Worm (Caenorhabditis elegans) whole organism, late embryonic: ENCODE data around the gene F59B1.6.

ENCODE experiments used
- C08G9.2 ChIP-seq: sonication (generic microtip); optimal IDR thresholded peaks from 2 replicates; lab custom pipeline; 2016; ENCODE audit warnings: mild to moderate bottlenecking, missing genetic modification characterization, moderate library complexity, missing compliant biosample characterization
- C38D4.7 ChIP-seq: fragments of 200-800 bp; sonication (Bioruptor generic); optimal IDR thresholded peaks from 2 replicates; lab custom pipeline; 2018; ENCODE audit warnings: mild to moderate bottlenecking, missing genetic modification characterization, moderate library complexity, missing compliant biosample characterization
- F13H6.1 ChIP-seq: sonication (generic microtip); optimal IDR thresholded peaks from 2 replicates; lab custom pipeline; 2016; ENCODE audit warnings: missing genetic modification characterization, missing compliant biosample characterization
- K09A11.1 ChIP-seq: sonication (generic microtip); optimal IDR thresholded peaks from 2 replicates; lab custom pipeline; 2017; ENCODE audit warnings: antibody characterized with exemption, mild to moderate bottlenecking, missing genetic modification characterization, missing compliant biosample characterization; ENCODE audit not compliant: insufficient read depth
- T23F11.4 ChIP-seq: fragments of 200-800 bp; sonication (Bioruptor generic); optimal IDR thresholded peaks from 2 replicates; lab custom pipeline; 2018; ENCODE audit warnings: mild to moderate bottlenecking, missing genetic modification characterization, missing compliant biosample characterization
- Y22D7AL.16 ChIP-seq: sonication (generic microtip); optimal IDR thresholded peaks from 2 replicates; lab custom pipeline; 2016; ENCODE audit warnings: missing genetic modification characterization, missing compliant biosample characterization
- ahr-1 ChIP-seq: sonication (generic microtip); optimal IDR thresholded peaks from 2 replicates; lab custom pipeline; 2016; ENCODE audit warnings: missing genetic modification characterization, missing compliant biosample characterization
- ceh-14 ChIP-seq: sonication (generic microtip); optimal IDR thresholded peaks from 2 replicates; lab custom pipeline; 2016; ENCODE audit warnings: missing genotype, missing genetic modification characterization, missing compliant biosample characterization
- ceh-18 ChIP-seq: sonication (generic microtip); optimal IDR thresholded peaks from 2 replicates; lab custom pipeline; 2016; ENCODE audit warnings: missing genetic modification characterization, missing compliant biosample characterization
- ceh-2 ChIP-seq: sonication (generic microtip); optimal IDR thresholded peaks from 2 replicates; lab custom pipeline; 2016; ENCODE audit warnings: missing genotype, missing genetic modification characterization, missing compliant biosample characterization
- ceh-22 ChIP-seq: sonication (generic microtip); optimal IDR thresholded peaks from 2 replicates; lab custom pipeline; 2017; ENCODE audit warnings: missing biosample characterization, missing genetic modification characterization
- ceh-24 ChIP-seq: sonication (generic microtip); optimal IDR thresholded peaks from 2 replicates; lab custom pipeline; 2016; ENCODE audit warnings: mild to moderate bottlenecking, missing genetic modification characterization, missing compliant biosample characterization
- ceh-30 ChIP-seq: fragments of 150-350 bp; optimal IDR thresholded peaks from 2 replicates; lab custom pipeline; 2014; ENCODE audit warnings: missing biosample characterization, missing genetic modification characterization
- ceh-34 ChIP-seq: sonication (generic microtip); optimal IDR thresholded peaks from 2 replicates; lab custom pipeline; 2016; ENCODE audit warnings: mild to moderate bottlenecking, missing genetic modification characterization, missing compliant biosample characterization
- ceh-45 ChIP-seq: fragments of 200-800 bp; sonication (Bioruptor generic); IDR thresholded peaks from 2 replicates; pipeline ENCODE4 v1.3.6; 2022; ENCODE audit warnings: missing genetic modification reagents, missing genetic modification characterization, missing compliant biosample characterization
- ceh-48 ChIP-seq: sonication (generic microtip); optimal IDR thresholded peaks from 2 replicates; lab custom pipeline; 2016; ENCODE audit warnings: missing genetic modification characterization, inconsistent platforms, missing compliant biosample characterization
- che-1 ChIP-seq: sonication (generic microtip); optimal IDR thresholded peaks from 2 replicates; lab custom pipeline; 2016; ENCODE audit warnings: mild to moderate bottlenecking, missing genetic modification characterization, missing compliant biosample characterization
- dmd-4 ChIP-seq: sonication (generic microtip); optimal IDR thresholded peaks from 2 replicates; lab custom pipeline; 2016; ENCODE audit warnings: borderline replicate concordance, missing genetic modification characterization, missing compliant biosample characterization
- dve-1 ChIP-seq: sonication (generic microtip); optimal IDR thresholded peaks from 2 replicates; lab custom pipeline; 2017; ENCODE audit warnings: antibody characterized with exemption, mild to moderate bottlenecking, missing genetic modification characterization, missing compliant biosample characterization
- elt-2 ChIP-seq: sonication (generic microtip); optimal IDR thresholded peaks from 2 replicates; lab custom pipeline; 2016; ENCODE audit warnings: missing genetic modification reagents, missing genetic modification characterization, missing compliant biosample characterization
- elt-4 ChIP-seq: sonication (generic microtip); optimal IDR thresholded peaks from 2 replicates; lab custom pipeline; 2016; ENCODE audit warnings: missing genetic modification characterization, missing compliant biosample characterization
- ets-4 ChIP-seq: sonication (generic microtip); optimal IDR thresholded peaks from 2 replicates; lab custom pipeline; 2016; ENCODE audit warnings: missing genetic modification characterization, missing compliant biosample characterization
- eyg-1 ChIP-seq: sonication (generic microtip); optimal IDR thresholded peaks from 2 replicates; lab custom pipeline; 2016; ENCODE audit warnings: missing genotype, missing genetic modification characterization, missing compliant biosample characterization
- fax-1 ChIP-seq: sonication (generic microtip); optimal IDR thresholded peaks from 2 replicates; lab custom pipeline; 2016; ENCODE audit warnings: missing genotype, missing genetic modification characterization, missing compliant biosample characterization
- fkh-6 ChIP-seq: sonication (generic microtip); optimal IDR thresholded peaks from 2 replicates; lab custom pipeline; 2016; ENCODE audit warnings: missing genetic modification characterization, missing compliant biosample characterization
- gmeb-2 ChIP-seq: sonication (generic microtip); optimal IDR thresholded peaks from 2 replicates; lab custom pipeline; 2016; ENCODE audit warnings: missing genetic modification characterization, inconsistent platforms, missing compliant biosample characterization
- hlh-15 ChIP-seq: sonication (generic microtip); optimal IDR thresholded peaks from 2 replicates; lab custom pipeline; 2016; ENCODE audit warnings: missing genetic modification characterization, missing compliant biosample characterization
- hlh-30 ChIP-seq: sonication (generic microtip); optimal IDR thresholded peaks from 2 replicates; lab custom pipeline; 2017; ENCODE audit warnings: antibody characterized with exemption, missing genetic modification characterization, missing compliant biosample characterization; ENCODE audit not compliant: insufficient read depth
- hlh-6 ChIP-seq: sonication (generic microtip); optimal IDR thresholded peaks from 2 replicates; lab custom pipeline; 2016; ENCODE audit warnings: missing genotype, missing genetic modification characterization, missing compliant biosample characterization
- hlh-8 ChIP-seq: sonication (generic microtip); optimal IDR thresholded peaks from 2 replicates; lab custom pipeline; 2016; ENCODE audit warnings: missing genotype, missing genetic modification characterization, missing compliant biosample characterization
- lin-11 ChIP-seq: fragments of 200-800 bp; sonication (Bioruptor generic); optimal IDR thresholded peaks from 2 replicates; lab custom pipeline; 2018; ENCODE audit warnings: mild to moderate bottlenecking, missing genetic modification characterization, missing compliant biosample characterization
- madf-2 ChIP-seq: sonication (generic microtip); optimal IDR thresholded peaks from 2 replicates; lab custom pipeline; 2017; ENCODE audit warnings: missing genetic modification characterization, missing compliant biosample characterization
- mec-3 ChIP-seq: sonication (generic microtip); optimal IDR thresholded peaks from 2 replicates; lab custom pipeline; 2016; ENCODE audit warnings: borderline replicate concordance, missing genetic modification characterization, missing compliant biosample characterization
- nfya-1 ChIP-seq: sonication (generic microtip); optimal IDR thresholded peaks from 2 replicates; lab custom pipeline; 2017; ENCODE audit warnings: missing genetic modification characterization, mild to moderate bottlenecking, missing compliant biosample characterization, antibody characterized with exemption, moderate library complexity
- nhr-232 ChIP-seq: sonication (generic microtip); optimal IDR thresholded peaks from 2 replicates; lab custom pipeline; 2016; ENCODE audit warnings: missing genetic modification characterization, missing compliant biosample characterization
- pag-3 ChIP-seq: sonication (generic microtip); optimal IDR thresholded peaks from 2 replicates; lab custom pipeline; 2016; ENCODE audit warnings: missing compliant biosample characterization, missing genetic modification characterization, borderline replicate concordance
- pat-9 ChIP-seq: fragments of 200-800 bp; sonication (Bioruptor generic); optimal IDR thresholded peaks from 2 replicates; lab custom pipeline; 2018; ENCODE audit warnings: mild to moderate bottlenecking, missing genetic modification characterization, moderate library complexity, missing compliant biosample characterization
- pax-1 ChIP-seq: fragments of 150-350 bp; optimal IDR thresholded peaks from 2 replicates; lab custom pipeline; 2014; ENCODE audit warnings: missing biosample characterization, missing genetic modification characterization
- pha-2 ChIP-seq: sonication (generic microtip); optimal IDR thresholded peaks from 2 replicates; lab custom pipeline; 2017; ENCODE audit warnings: mild to moderate bottlenecking, missing genetic modification characterization, missing compliant biosample characterization
- pha-4 ChIP-seq: fragments of 150-350 bp; optimal IDR thresholded peaks from 2 replicates; lab custom pipeline; 2018; ENCODE audit warnings: missing biosample characterization, missing genetic modification reagents, missing genetic modification characterization
- pqm-1 ChIP-seq: sonication (generic microtip); optimal IDR thresholded peaks from 2 replicates; lab custom pipeline; 2016; ENCODE audit warnings: missing genetic modification characterization, missing compliant biosample characterization
- ref-2 ChIP-seq: sonication (generic microtip); optimal IDR thresholded peaks from 2 replicates; lab custom pipeline; 2016; ENCODE audit warnings: missing genetic modification characterization, missing compliant biosample characterization
- rnt-1 ChIP-seq: sonication (generic microtip); optimal IDR thresholded peaks from 2 replicates; lab custom pipeline; 2016; ENCODE audit warnings: missing genetic modification characterization, missing compliant biosample characterization
- sox-2 ChIP-seq: fragments of 200-800 bp; sonication (Bioruptor generic); IDR thresholded peaks from 2 replicates; pipeline ENCODE4 v1.3.6; 2022; ENCODE audit warnings: missing genetic modification reagents, missing genetic modification characterization, missing compliant biosample characterization
- syd-9 ChIP-seq: sonication (generic microtip); optimal IDR thresholded peaks from 2 replicates; lab custom pipeline; 2016; ENCODE audit warnings: mild to moderate bottlenecking, missing genetic modification characterization, moderate library complexity, missing compliant biosample characterization
- tbx-2 ChIP-seq: sonication (generic microtip); optimal IDR thresholded peaks from 2 replicates; lab custom pipeline; 2016; ENCODE audit warnings: missing genetic modification characterization, missing compliant biosample characterization
- ttx-3 ChIP-seq: sonication (generic microtip); optimal IDR thresholded peaks from 2 replicates; lab custom pipeline; 2016; ENCODE audit warnings: missing genetic modification reagents, missing genetic modification characterization, missing compliant biosample characterization
- unc-3 ChIP-seq, 2 experiments: fragments of 200-800 bp in 1 of 2; sonication (Bioruptor generic) in 1 of 2; sonication (generic microtip) in 1 of 2; conservative IDR thresholded peaks in 1 of 2; optimal IDR thresholded peaks in 1 of 2; 2 replicates each; pipeline versions ENCODE4 v1.3.6 to Lab custom; 2016 to 2022; ENCODE audit warnings: missing compliant biosample characterization in 2 of 2, missing genetic modification characterization in 2 of 2, missing genetic modification reagents in 1 of 2
- unc-42 ChIP-seq: sonication (generic microtip); optimal IDR thresholded peaks from 2 replicates; lab custom pipeline; 2016; ENCODE audit warnings: missing genotype, missing genetic modification characterization, missing compliant biosample characterization
- unc-55 ChIP-seq: sonication (generic microtip); optimal IDR thresholded peaks from 2 replicates; lab custom pipeline; 2017; ENCODE audit warnings: missing biosample characterization, missing genetic modification reagents, missing genetic modification characterization
- unc-86 ChIP-seq: sonication (generic microtip); optimal IDR thresholded peaks from 2 replicates; lab custom pipeline; 2016; ENCODE audit warnings: missing genetic modification characterization, missing compliant biosample characterization

F59B1.6 gene

DNA sequence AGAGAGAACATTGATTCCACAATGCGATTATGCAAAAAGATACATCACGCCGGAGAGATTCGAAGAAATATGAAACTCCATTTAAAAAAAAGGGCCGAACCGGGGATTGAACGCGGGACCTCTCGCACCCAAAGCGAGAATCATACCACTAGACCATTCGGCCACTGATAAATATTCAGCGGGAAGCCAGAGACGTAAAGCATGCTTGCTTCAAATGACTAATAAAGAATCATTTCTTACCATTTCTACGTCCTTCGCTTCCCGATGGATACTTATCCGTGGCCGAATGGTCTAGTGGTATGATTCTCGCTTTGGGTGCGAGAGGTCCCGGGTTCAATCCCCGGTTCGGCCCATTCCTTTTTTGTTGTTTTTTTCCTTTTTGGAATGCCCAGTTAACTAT, 43.3 kb downstream of the F59B1.6 start:
- TF ChIP-seq pha-2, result no peak
- TF ChIP-seq ceh-30 (tag; lab: Kevin White, UChicago), result no peak
- no peak for TF ChIP-seq dmd-4 (tag; lab: Kevin White, UChicago)
- TF ChIP-seq unc-55 (GFP tag; lab: Kevin White, UChicago), result no peak
- no peak for TF ChIP-seq ceh-48
- TF ChIP-seq T23F11.4, result no peak
- no peak for TF ChIP-seq ceh-45

DNA sequence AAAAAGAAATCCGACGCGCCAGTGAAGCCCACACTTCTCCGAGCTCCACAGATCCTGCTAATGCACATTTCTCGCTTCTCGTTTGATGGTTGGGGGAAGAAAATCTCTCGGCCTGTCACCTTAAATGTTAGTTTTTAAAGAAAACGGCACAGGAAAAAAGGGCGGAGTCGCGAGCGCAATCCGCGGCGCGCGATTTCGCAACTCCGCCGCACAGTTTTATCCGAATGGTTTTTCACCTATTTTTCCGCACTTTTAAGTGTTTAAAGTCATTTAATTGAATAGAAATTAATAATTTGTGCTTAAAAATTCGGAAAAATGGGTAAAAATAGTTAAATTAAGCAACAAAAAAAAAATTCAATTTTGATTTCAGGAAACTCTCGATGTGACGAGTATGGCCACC, 43.9 kb downstream of the F59B1.6 start:
- peak; percentile 20 for TF ChIP-seq fax-1 (tag; lab: Kevin White, UChicago)
- peak; percentile 39 for TF ChIP-seq ceh-2 (tag; lab: Kevin White, UChicago)
- TF ChIP-seq unc-42 (tag; lab: Kevin White, UChicago), result no peak
- no peak; the same call in 1 of the 2 replicates for TF ChIP-seq sox-2 (GFP tag; lab: Robert Waterston, UW)
- no peak for TF ChIP-seq madf-2 (tag; lab: Kevin White, UChicago)
- peak; percentile 19 for TF ChIP-seq ceh-18 (tag; lab: Kevin White, UChicago)
- peak; percentile 74 for TF ChIP-seq ceh-34 (tag; lab: Kevin White, UChicago)
- TF ChIP-seq unc-3 (GFP tag; conservative IDR thresholded peaks at IDR 0.05; lab: Robert Waterston, UW), result 0 out of 2 replicates have a peak, but pooled peaks have one; percentile 38
- peak; percentile 55 for TF ChIP-seq unc-3 (tag; optimal IDR thresholded peaks at IDR 0.05; lab: Kevin White, UChicago)
- TF ChIP-seq hlh-8, result no peak
- TF ChIP-seq ref-2 (tag; lab: Kevin White, UChicago), result no peak
- no peak for TF ChIP-seq Y22D7AL.16
- peak; percentile 81 for TF ChIP-seq elt-2 (tag; lab: Kevin White, UChicago)
- peak; percentile 46 for TF ChIP-seq F13H6.1 (tag; lab: Kevin White, UChicago)
- no peak for TF ChIP-seq syd-9 (tag; lab: Kevin White, UChicago)
- TF ChIP-seq C38D4.7 (GFP tag; lab: Kevin White, UChicago), result peak; percentile 54
- TF ChIP-seq pqm-1, result no peak
- no peak for TF ChIP-seq pag-3 (tag; lab: Kevin White, UChicago)
- no peak for TF ChIP-seq pax-1
- no peak for TF ChIP-seq ahr-1 (tag; lab: Kevin White, UChicago)
- no peak for TF ChIP-seq rnt-1 (tag; lab: Kevin White, UChicago)
- peak; percentile 70 for TF ChIP-seq che-1 (tag; lab: Kevin White, UChicago)
- peak; percentile 33 for TF ChIP-seq fkh-6 (tag; lab: Kevin White, UChicago)
- no peak for TF ChIP-seq ceh-45
- TF ChIP-seq gmeb-2 (tag; lab: Kevin White, UChicago), result peak; percentile 40
- TF ChIP-seq ttx-3 (tag; lab: Kevin White, UChicago), result peak; percentile 64
- TF ChIP-seq dve-1 (tag; lab: Kevin White, UChicago), result no peak
- TF ChIP-seq lin-11 (tag; lab: Kevin White, UChicago), result peak; percentile 50
- no peak for TF ChIP-seq pha-4
- TF ChIP-seq ceh-30 (tag; lab: Kevin White, UChicago), result no peak
- peak; percentile 0 for TF ChIP-seq ceh-24 (tag; lab: Kevin White, UChicago)
- peak; percentile 56 for TF ChIP-seq nhr-232 (tag; lab: Kevin White, UChicago)
- TF ChIP-seq ceh-14 (tag; lab: Kevin White, UChicago), result peak; percentile 9
- TF ChIP-seq ceh-22 (tag; lab: Kevin White, UChicago), result no peak
- TF ChIP-seq pat-9 (tag; lab: Kevin White, UChicago), result peak; percentile 31
- peak; percentile 11 for TF ChIP-seq unc-86 (tag; lab: Kevin White, UChicago)
- peak; percentile 74 for TF ChIP-seq tbx-2 (tag; lab: Kevin White, UChicago)
- peak; percentile 80 for TF ChIP-seq pha-2
- TF ChIP-seq C08G9.2, result no peak
- no peak for TF ChIP-seq elt-4
- TF ChIP-seq K09A11.1 (tag; lab: Kevin White, UChicago), result peak; percentile 54
- no peak for TF ChIP-seq hlh-30 (tag; lab: Kevin White, UChicago)
- no peak for TF ChIP-seq eyg-1 (tag; lab: Kevin White, UChicago)
- peak; percentile 31 for TF ChIP-seq hlh-15 (tag; lab: Kevin White, UChicago)
- TF ChIP-seq ets-4 (tag; lab: Kevin White, UChicago), result no peak
- peak; percentile 24 for TF ChIP-seq nfya-1 (tag; lab: Kevin White, UChicago)
- TF ChIP-seq hlh-6 (tag; lab: Kevin White, UChicago), result no peak
- peak; percentile 13 for TF ChIP-seq mec-3 (tag; lab: Kevin White, UChicago)
